Fruit fly (Drosophila melanogaster) whole organism, embryonic: ENCODE measurements around the gene Hat1.

Source experiments
- CG10431 ChIP-seq: fragments of 200-800 bp; sonication (Bioruptor generic); optimal IDR thresholded peaks from 3 replicates; lab custom pipeline; 2018; ENCODE audit warnings: missing biosample characterization, mild to moderate bottlenecking, missing genetic modification characterization
- CG11504 ChIP-seq: fragments of 200-800 bp; sonication (Bioruptor generic); optimal IDR thresholded peaks from 3 replicates; lab custom pipeline; 2019; ENCODE audit warnings: missing biosample characterization, mild to moderate bottlenecking, missing genetic modification characterization, moderate library complexity
- CG11695 ChIP-seq: fragments of 200-800 bp; sonication (Bioruptor generic); IDR thresholded peaks from 3 replicates; pipeline ENCODE4 v1.3.6; 2022; ENCODE audit warnings: missing biosample characterization, missing genetic modification characterization
- CG12155 ChIP-seq: fragments of 200-800 bp; sonication (Bioruptor generic); optimal IDR thresholded peaks from 3 replicates; lab custom pipeline; 2016; ENCODE audit warnings: missing biosample characterization, missing genetic modification characterization
- CG1233 ChIP-seq: fragments of 200-800 bp; sonication (Bioruptor generic); optimal IDR thresholded peaks from 4 replicates; lab custom pipeline; 2018; ENCODE audit warnings: missing biosample characterization, mild to moderate bottlenecking, missing genetic modification characterization
- CG13296 ChIP-seq: fragments of 200-800 bp; sonication (Bioruptor generic); optimal IDR thresholded peaks from 3 replicates; lab custom pipeline; 2018; ENCODE audit warnings: missing biosample characterization, mild to moderate bottlenecking, missing genetic modification characterization
- CG13775 ChIP-seq: fragments of 200-800 bp; sonication (Bioruptor generic); optimal IDR thresholded peaks from 3 replicates; lab custom pipeline; 2017; ENCODE audit warnings: missing biosample characterization, mild to moderate bottlenecking, missing genetic modification characterization
- CG30431 ChIP-seq: fragments of 200-800 bp; sonication (Bioruptor generic); optimal IDR thresholded peaks from 2 replicates; lab custom pipeline; 2017; ENCODE audit warnings: missing biosample characterization, missing genetic modification characterization
- CG31365 ChIP-seq: fragments of 200-800 bp; sonication (Bioruptor generic); optimal IDR thresholded peaks from 2 replicates; lab custom pipeline; 2018; ENCODE audit warnings: missing biosample characterization, mild to moderate bottlenecking, missing genetic modification characterization
- CG34376 ChIP-seq: fragments of 200-800 bp; sonication (Bioruptor generic); optimal IDR thresholded peaks from 2 replicates; lab custom pipeline; 2018; ENCODE audit warnings: missing biosample characterization, mild to moderate bottlenecking, missing genetic modification characterization
- CG42726 ChIP-seq: fragments of 200-800 bp; sonication (Bioruptor generic); IDR thresholded peaks from 2 replicates; pipeline ENCODE4 v1.3.6; 2022; ENCODE audit warnings: missing biosample characterization, missing genetic modification characterization; ENCODE audit not compliant: partially characterized antibody
- CG5245 ChIP-seq: fragments of 200-800 bp; sonication (Bioruptor generic); optimal IDR thresholded peaks from 3 replicates; lab custom pipeline; 2016; ENCODE audit warnings: missing biosample characterization, missing genetic modification characterization
- CG9609 ChIP-seq: fragments of 200-800 bp; sonication (Bioruptor generic); optimal IDR thresholded peaks from 3 replicates; lab custom pipeline; 2016; ENCODE audit warnings: missing biosample characterization, missing genetic modification characterization
- CrebB ChIP-seq: fragments of 200-800 bp; sonication (Bioruptor generic); optimal IDR thresholded peaks from 3 replicates; lab custom pipeline; 2018; ENCODE audit warnings: missing biosample characterization, mild to moderate bottlenecking, missing genetic modification characterization
- Dad ChIP-seq: fragments of 200-800 bp; sonication (Bioruptor generic); optimal IDR thresholded peaks from 3 replicates; lab custom pipeline; 2016; ENCODE audit warnings: missing biosample characterization, missing genetic modification characterization
- Dek ChIP-seq: fragments of 200-800 bp; sonication (Bioruptor generic); optimal IDR thresholded peaks from 3 replicates; lab custom pipeline; 2019; ENCODE audit warnings: missing biosample characterization, mild to moderate bottlenecking, missing genetic modification characterization, moderate library complexity
- Dip2 ChIP-seq: fragments of 200-800 bp; sonication (Bioruptor generic); IDR thresholded peaks from 2 replicates; pipeline ENCODE4 v1.3.6; 2022; ENCODE audit warnings: missing biosample characterization, missing genetic modification characterization
- GATAe ChIP-seq: fragments of 200-800 bp; sonication (Bioruptor generic); conservative IDR thresholded peaks from 2 replicates; pipeline ENCODE4 v1.3.6; 2022; ENCODE audit warnings: missing biosample characterization, missing genetic modification characterization
- HLHmδ ChIP-seq: fragments of 200-800 bp; sonication (Bioruptor generic); optimal IDR thresholded peaks from 2 replicates; lab custom pipeline; 2018; ENCODE audit warnings: missing biosample characterization, mild to moderate bottlenecking, missing genetic modification characterization, moderate library complexity
- Mes4 ChIP-seq: fragments of 200-800 bp; sonication (Bioruptor generic); optimal IDR thresholded peaks from 2 replicates; lab custom pipeline; 2016; ENCODE audit warnings: missing biosample characterization, missing genetic modification characterization
- NK7.1 ChIP-seq: fragments of 200-800 bp; sonication (Bioruptor generic); optimal IDR thresholded peaks from 3 replicates; lab custom pipeline; 2016; ENCODE audit warnings: missing biosample characterization, missing genetic modification characterization
- Six4 ChIP-seq: fragments of 200-800 bp; sonication (Bioruptor generic); optimal IDR thresholded peaks from 2 replicates; lab custom pipeline; 2016; ENCODE audit warnings: missing biosample characterization, missing genetic modification characterization
- bab2 ChIP-seq: fragments of 200-800 bp; sonication (Bioruptor generic); optimal IDR thresholded peaks from 2 replicates; lab custom pipeline; 2016; ENCODE audit warnings: missing biosample characterization, missing genetic modification characterization
- caup ChIP-seq: fragments of 200-800 bp; sonication (Bioruptor generic); optimal IDR thresholded peaks from 3 replicates; lab custom pipeline; 2017; ENCODE audit warnings: missing biosample characterization, mild to moderate bottlenecking, missing genetic modification characterization, moderate library complexity; ENCODE audit not compliant: severe bottlenecking
- chif ChIP-seq, 2 experiments: fragments of 200-800 bp; sonication (Bioruptor generic); optimal IDR thresholded peaks; 3 replicates each; lab custom pipeline; 2016; ENCODE audit warnings: missing biosample characterization in 2 of 2, missing genetic modification characterization in 2 of 2
- crc ChIP-seq: fragments of 200-800 bp; sonication (Bioruptor generic); optimal IDR thresholded peaks from 2 replicates; lab custom pipeline; 2016; ENCODE audit warnings: missing biosample characterization, missing genetic modification characterization
- cwo ChIP-seq: fragments of 200-800 bp; sonication (Bioruptor generic); optimal IDR thresholded peaks from 3 replicates; lab custom pipeline; 2017; ENCODE audit warnings: missing biosample characterization, missing genetic modification characterization, mild to moderate bottlenecking, moderate library complexity, missing genetic modification reagents
- disco-r ChIP-seq: fragments of 200-800 bp; sonication (Bioruptor generic); optimal IDR thresholded peaks from 2 replicates; lab custom pipeline; 2016; ENCODE audit warnings: missing biosample characterization, missing genetic modification characterization
- dmrt99B ChIP-seq: fragments of 200-800 bp; sonication (Bioruptor generic); optimal IDR thresholded peaks from 2 replicates; lab custom pipeline; 2018; ENCODE audit warnings: missing biosample characterization, mild to moderate bottlenecking, missing genetic modification characterization, moderate library complexity
- ewg ChIP-seq: fragments of 200-800 bp; sonication (Bioruptor generic); optimal IDR thresholded peaks from 3 replicates; lab custom pipeline; 2017; ENCODE audit warnings: mild to moderate bottlenecking, missing biosample characterization, missing genetic modification reagents, missing genetic modification characterization
- eyg ChIP-seq: fragments of 200-800 bp; sonication (Bioruptor generic); optimal IDR thresholded peaks from 3 replicates; lab custom pipeline; 2016; ENCODE audit warnings: missing biosample characterization, missing genetic modification characterization
- hkb ChIP-seq, 2 experiments: fragments of 200-800 bp in 1 of 2; fragments of >200 bp in 1 of 2; sonication (Bioruptor generic) in 1 of 2; IDR thresholded peaks in 1 of 2; optimal IDR thresholded peaks in 1 of 2; 2 replicates each; pipeline versions ENCODE4 v1.3.6 to Lab custom; 2017 to 2022; ENCODE audit warnings: missing biosample characterization in 1 of 2, missing genetic modification characterization in 1 of 2
- ind ChIP-seq: fragments of 200-800 bp; sonication (Bioruptor generic); optimal IDR thresholded peaks from 3 replicates; lab custom pipeline; 2016; ENCODE audit warnings: missing biosample characterization, missing genetic modification characterization
- jing ChIP-seq: fragments of 200-800 bp; sonication (Bioruptor generic); optimal IDR thresholded peaks from 2 replicates; lab custom pipeline; 2018; ENCODE audit warnings: missing biosample characterization, mild to moderate bottlenecking, missing genetic modification characterization
- kay ChIP-seq: fragments of 200-800 bp; sonication (Bioruptor generic); optimal IDR thresholded peaks from 2 replicates; lab custom pipeline; 2016; ENCODE audit warnings: missing biosample characterization, missing genetic modification characterization
- mld ChIP-seq: fragments of 200-800 bp; sonication (Bioruptor generic); IDR thresholded peaks from 3 replicates; pipeline ENCODE4 v1.3.6; 2022; ENCODE audit warnings: missing biosample characterization, missing genetic modification characterization; ENCODE audit not compliant: partially characterized antibody
- nom ChIP-seq: fragments of 200-800 bp; sonication (Bioruptor generic); optimal IDR thresholded peaks from 2 replicates; lab custom pipeline; 2017; ENCODE audit warnings: missing biosample characterization, missing genetic modification characterization, mild to moderate bottlenecking, moderate library complexity, missing genetic modification reagents
- odd ChIP-seq: fragments of 200-800 bp; sonication (Bioruptor generic); optimal IDR thresholded peaks from 2 replicates; lab custom pipeline; 2017; ENCODE audit warnings: missing biosample characterization, mild to moderate bottlenecking, missing genetic modification characterization
- prd ChIP-seq, 3 experiments: fragments of >200 bp in 2 of 3; fragments of 200-800 bp in 1 of 3; sonication (Bioruptor generic) in 1 of 3; optimal IDR thresholded peaks in 2 of 3; IDR thresholded peaks in 1 of 3; 2 replicates in 2 of 3; 3 replicates in 1 of 3; pipeline versions ENCODE4 v1.3.6 to Lab custom; 2017 to 2022; ENCODE audit warnings: missing biosample characterization in 1 of 3, missing genetic modification characterization in 1 of 3
- pzg ChIP-seq: fragments of 200-800 bp; sonication (Bioruptor generic); optimal IDR thresholded peaks from 3 replicates; lab custom pipeline; 2018; ENCODE audit warnings: missing biosample characterization, mild to moderate bottlenecking, missing genetic modification characterization, moderate library complexity
- sens-2 ChIP-seq: fragments of 200-800 bp; sonication (Bioruptor generic); IDR thresholded peaks from 2 replicates; pipeline ENCODE4 v1.3.6; 2022; ENCODE audit warnings: missing biosample characterization, missing genetic modification characterization
- slbo ChIP-seq: fragments of 200-800 bp; sonication (Bioruptor generic); IDR thresholded peaks from 2 replicates; pipeline ENCODE4 v1.3.6; 2022; ENCODE audit warnings: missing biosample characterization, missing genetic modification characterization
- slou ChIP-seq: fragments of 200-800 bp; sonication (Bioruptor generic); optimal IDR thresholded peaks from 3 replicates; lab custom pipeline; 2016; ENCODE audit warnings: missing biosample characterization, missing genetic modification characterization
- sna ChIP-seq: fragments of 200-800 bp; sonication (Bioruptor generic); IDR thresholded peaks from 2 replicates; pipeline ENCODE4 v1.3.6; 2022; ENCODE audit warnings: missing biosample characterization, missing genetic modification characterization; ENCODE audit not compliant: partially characterized antibody
- stc ChIP-seq: fragments of 200-800 bp; sonication (Bioruptor generic); IDR thresholded peaks from 2 replicates; pipeline ENCODE4 v1.3.6; 2022; ENCODE audit warnings: missing biosample characterization, missing genetic modification characterization
- toy ChIP-seq: fragments of 200-800 bp; sonication (Bioruptor generic); IDR thresholded peaks from 2 replicates; pipeline ENCODE4 v1.3.6; 2022; ENCODE audit warnings: missing biosample characterization, missing genetic modification characterization
- wdn ChIP-seq: fragments of 200-800 bp; sonication (Bioruptor generic); IDR thresholded peaks from 2 replicates; pipeline ENCODE4 v1.3.6; 2022; ENCODE audit warnings: missing biosample characterization, missing genetic modification characterization

The Hat1 gene

dm6 chr3R:5778731-5779593, 10.2 kb downstream of the Hat1 start, which contains the start of gene jagn (continued):
- TF ChIP-seq CG42726 (GFP tag; lab: Robert Waterston, UW) (peak; percentile 100), toy (peak; percentile 75), CG34376 (GFP tag; lab: Kevin White, UChicago) (peak; percentile 59), cwo (GFP tag; lab: Kevin White, UChicago) (no peak), prd (optimal IDR thresholded peaks at IDR 0.05; lab: Kevin White, UChicago) (no peak), prd (GFP tag; IDR thresholded peaks at IDR 0.05; lab: Robert Waterston, UW) (peak; percentile 53; the same call in 1 of the 3 replicates), kay (no peak), hkb (optimal IDR thresholded peaks at IDR 0.05; lab: Kevin White, UChicago) (peak; percentile 25), hkb (GFP tag; IDR thresholded peaks at IDR 0.05; lab: Robert Waterston, UW) (peak; percentile 52; the same call in 1 of the 2 replicates), stc (peak; percentile 40; the same call in 1 of the 2 replicates), CG12155 (peak; percentile 98), sens-2 (no peak), CG11695 (GFP tag; lab: Robert Waterston, UW) (0 out of 3 replicates have a peak, but pooled peaks have one; percentile 13), eyg (no peak), ewg (GFP tag; lab: Kevin White, UChicago) (peak; percentile 30), bab2 (GFP tag; lab: Kevin White, UChicago) (peak; percentile 60), sna (GFP tag; lab: Robert Waterston, UW) (peak; percentile 99), chif (GFP tag; optimal IDR thresholded peaks at IDR 0.05; lab: Kevin White, UChicago) (peak in 1 of 2 experiments; percentile 33), ind (GFP tag; lab: Kevin White, UChicago) (peak; percentile 60), Dip2 (GFP tag; lab: Robert Waterston, UW) (no peak), Dek (tag; lab: Kevin White, UChicago) (peak; percentile 60), Six4 (GFP tag; lab: Kevin White, UChicago) (peak; percentile 32), jing (no peak), nom (GFP tag; lab: Kevin White, UChicago) (no peak), odd (GFP tag; lab: Kevin White, UChicago) (peak; percentile 30), CG10431 (GFP tag; lab: Kevin White, UChicago) (peak; percentile 16), caup (GFP tag; lab: Kevin White, UChicago) (peak; percentile 73), slou (GFP tag; lab: Kevin White, UChicago) (no peak), pzg (GFP tag; lab: Kevin White, UChicago) (peak; percentile 90), CG9609 (GFP tag; lab: Kevin White, UChicago) (peak; percentile 63), CrebB (tag; lab: Kevin White, UChicago) (peak; percentile 66), disco-r (GFP tag; lab: Kevin White, UChicago) (no peak), crc (peak; percentile 21), mld (GFP tag; lab: Robert Waterston, UW) (peak; percentile 99), dmrt99B (no peak), CG13296 (GFP tag; lab: Kevin White, UChicago) (no peak), Dad (GFP tag; lab: Kevin White, UChicago) (peak; percentile 48), GATAe (no peak), wdn (GFP tag; lab: Robert Waterston, UW) (no peak), CG5245 (peak; percentile 12), CG1233 (GFP tag; lab: Kevin White, UChicago) (peak; percentile 59), CG30431 (GFP tag; lab: Kevin White, UChicago) (no peak), NK7.1 (GFP tag; lab: Kevin White, UChicago) (no peak), slbo (peak; percentile 91), Mes4 (GFP tag; lab: Kevin White, UChicago) (peak; percentile 56), CG11504 (no peak), CG13775 (peak; percentile 68), CG31365 (tag; lab: Kevin White, UChicago) (no peak), HLHmδ (GFP tag; lab: Kevin White, UChicago) (no peak)
